Worm (Caenorhabditis elegans) whole organism, L3 larva: ENCODE data around the gene F01D5.5.

ENCODE experiments used
- ama-1 ChIP-seq: fragments of 150-350 bp; optimal IDR thresholded peaks from 2 replicates; lab custom pipeline; 2018
- ceh-16 ChIP-seq: sonication (generic microtip); optimal IDR thresholded peaks from 2 replicates; lab custom pipeline; 2017; ENCODE audit warnings: missing biosample characterization, missing genetic modification characterization
- ceh-82 ChIP-seq: fragments of 150-350 bp; optimal IDR thresholded peaks from 2 replicates; lab custom pipeline; 2014; ENCODE audit warnings: missing biosample characterization, missing genetic modification characterization
- elt-2 ChIP-seq: sonication (generic microtip); optimal IDR thresholded peaks from 2 replicates; lab custom pipeline; 2016; ENCODE audit warnings: missing genetic modification reagents, mild to moderate bottlenecking, missing genetic modification characterization, missing compliant biosample characterization
- elt-3 ChIP-seq, 3 experiments: fragments of 150-350 bp in 1 of 3; sonication (generic microtip) in 2 of 3; optimal IDR thresholded peaks; 2 replicates in 2 of 3; 4 replicates in 1 of 3; lab custom pipeline; 2014 to 2017; ENCODE audit warnings: missing biosample characterization in 3 of 3, missing genetic modification characterization in 3 of 3
- mdl-1 ChIP-seq: fragments of 150-350 bp; optimal IDR thresholded peaks from 2 replicates; lab custom pipeline; 2014; ENCODE audit warnings: missing biosample characterization, missing genetic modification characterization
- nfya-1 ChIP-seq: sonication (generic microtip); optimal IDR thresholded peaks from 2 replicates; lab custom pipeline; 2017; ENCODE audit warnings: missing genetic modification characterization, mild to moderate bottlenecking, missing compliant biosample characterization, antibody characterized with exemption, moderate library complexity; ENCODE audit not compliant: insufficient read depth
- nhr-25 ChIP-seq: sonication (generic microtip); optimal IDR thresholded peaks from 2 replicates; lab custom pipeline; 2017; ENCODE audit warnings: missing biosample characterization, missing genetic modification characterization
- nhr-77 ChIP-seq: fragments of 150-350 bp; optimal IDR thresholded peaks from 2 replicates; lab custom pipeline; 2014; ENCODE audit warnings: missing biosample characterization, missing genetic modification characterization
- unc-39 ChIP-seq: sonication (generic microtip); optimal IDR thresholded peaks from 4 replicates; lab custom pipeline; 2017; ENCODE audit warnings: missing biosample characterization, missing genetic modification characterization
- unc-62 ChIP-seq: fragments of 150-350 bp; sonication (generic microtip); optimal IDR thresholded peaks from 4 replicates; lab custom pipeline; 2014; ENCODE audit warnings: missing biosample characterization, missing genetic modification reagents, missing genetic modification characterization

- TF ChIP-seq unc-62 (GFP tag; lab: Kevin White, UChicago) (no peak), nhr-77 (no peak), nfya-1 (peak; percentile 61), ceh-16 (tag; lab: Kevin White, UChicago) (no peak), unc-39 (tag; lab: Kevin White, UChicago) (no peak), ama-1 (lab: Kevin White, UChicago) (no peak), elt-3 (tag; optimal IDR thresholded peaks at IDR 0.05; lab: Kevin White, UChicago) (no peak), ceh-82 (no peak), mdl-1 (tag; lab: Kevin White, UChicago) (no peak), nhr-25 (tag; lab: Kevin White, UChicago) (no peak), elt-2 (tag; lab: Kevin White, UChicago) (no peak)
Observed at ce11 chrII:14036724-14037483, 34.8 kb upstream of the F01D5.5 start.
